Worm (Caenorhabditis elegans) whole organism, L2 larva: Measurements from ENCODE around the gene scav-5.
A peak's percentile ranks its signal among the peaks of the same experiment; 100 is the strongest.

ENCODE experiments used
- C34F6.9 ChIP-seq: fragments of 150-350 bp; optimal IDR thresholded peaks from 2 replicates; lab custom pipeline; 2014; ENCODE audit warnings: missing biosample characterization, missing genetic modification characterization
- F13H6.1 ChIP-seq: sonication (generic microtip); optimal IDR thresholded peaks from 2 replicates; lab custom pipeline; 2016; ENCODE audit warnings: missing genetic modification characterization, missing compliant biosample characterization
- R02D3.7 ChIP-seq: fragments of 150-350 bp; optimal IDR thresholded peaks from 2 replicates; lab custom pipeline; 2014; ENCODE audit warnings: missing biosample characterization, missing genetic modification characterization
- Y55F3AM.14 ChIP-seq: fragments of 200-800 bp; sonication (Bioruptor generic); optimal IDR thresholded peaks from 2 replicates; lab custom pipeline; 2018; ENCODE audit warnings: mild to moderate bottlenecking, missing genetic modification characterization, missing compliant biosample characterization
- ZK546.5 ChIP-seq: sonication (generic microtip); optimal IDR thresholded peaks from 2 replicates; lab custom pipeline; 2017; ENCODE audit warnings: missing biosample characterization, missing genetic modification characterization
- alr-1 ChIP-seq: fragments of 150-350 bp; optimal IDR thresholded peaks from 2 replicates; lab custom pipeline; 2014; ENCODE audit warnings: missing biosample characterization, missing genetic modification characterization
- aly-2 ChIP-seq: fragments of 150-350 bp; optimal IDR thresholded peaks from 2 replicates; lab custom pipeline; 2014; ENCODE audit warnings: missing biosample characterization, missing genetic modification characterization
- ama-1 ChIP-seq: fragments of 150-350 bp; optimal IDR thresholded peaks from 2 replicates; lab custom pipeline; 2018; ENCODE audit warnings: inconsistent platforms
- blmp-1 ChIP-seq: sonication (generic microtip); optimal IDR thresholded peaks from 2 replicates; lab custom pipeline; 2017; ENCODE audit warnings: missing genetic modification characterization, mild to moderate bottlenecking, missing compliant biosample characterization, antibody characterized with exemption, moderate library complexity; ENCODE audit not compliant: insufficient read depth
- ceh-16 ChIP-seq: fragments of 150-350 bp; optimal IDR thresholded peaks from 2 replicates; lab custom pipeline; 2014; ENCODE audit warnings: missing biosample characterization, missing genetic modification characterization
- ceh-82 ChIP-seq: fragments of 150-350 bp; optimal IDR thresholded peaks from 2 replicates; lab custom pipeline; 2014; ENCODE audit warnings: missing biosample characterization, missing genetic modification characterization
- crh-2 ChIP-seq: sonication (generic microtip); optimal IDR thresholded peaks from 2 replicates; lab custom pipeline; 2017; ENCODE audit warnings: missing biosample characterization, missing genetic modification characterization
- dmd-4 ChIP-seq: sonication (generic microtip); optimal IDR thresholded peaks from 2 replicates; lab custom pipeline; 2017; ENCODE audit warnings: missing biosample characterization, missing genetic modification characterization
- egl-27 ChIP-seq: sonication (generic microtip); optimal IDR thresholded peaks from 3 replicates; lab custom pipeline; 2017; ENCODE audit warnings: missing biosample characterization, missing genetic modification reagents, missing genetic modification characterization
- elt-1 ChIP-seq: fragments of 150-350 bp; optimal IDR thresholded peaks from 2 replicates; lab custom pipeline; 2014; ENCODE audit warnings: missing biosample characterization, missing genetic modification characterization
- elt-3 ChIP-seq: sonication (generic microtip); optimal IDR thresholded peaks from 2 replicates; lab custom pipeline; 2017; ENCODE audit warnings: missing biosample characterization, missing genetic modification characterization
- fos-1 ChIP-seq: fragments of 150-350 bp; optimal IDR thresholded peaks from 2 replicates; lab custom pipeline; 2014; ENCODE audit warnings: missing biosample characterization, missing genetic modification characterization
- gmeb-1 ChIP-seq: fragments of 150-350 bp; optimal IDR thresholded peaks from 2 replicates; lab custom pipeline; 2014; ENCODE audit warnings: missing biosample characterization, missing genetic modification characterization
- lin-11 ChIP-seq: fragments of 150-350 bp; sonication (generic microtip); optimal IDR thresholded peaks from 2 replicates; lab custom pipeline; 2014; ENCODE audit warnings: missing biosample characterization, missing genetic modification characterization, inconsistent platforms, mixed read lengths
- lin-13 ChIP-seq: fragments of 150-350 bp; optimal IDR thresholded peaks from 2 replicates; lab custom pipeline; 2014; ENCODE audit warnings: missing biosample characterization, missing genetic modification reagents, missing genetic modification characterization
- lin-39 ChIP-seq: fragments of 150-350 bp; optimal IDR thresholded peaks from 2 replicates; lab custom pipeline; 2014; ENCODE audit warnings: missing biosample characterization, missing genetic modification reagents, missing genetic modification characterization
- lsy-2 ChIP-seq, 2 experiments: fragments of 150-350 bp in 1 of 2; sonication (generic microtip) in 1 of 2; optimal IDR thresholded peaks; 2 replicates each; lab custom pipeline; 2014 to 2017; ENCODE audit warnings: missing biosample characterization in 2 of 2, missing genetic modification characterization in 2 of 2
- mab-5 ChIP-seq: fragments of 150-350 bp; optimal IDR thresholded peaks from 2 replicates; lab custom pipeline; 2014; ENCODE audit warnings: missing biosample characterization, missing genetic modification characterization
- mbf-1 ChIP-seq: sonication (generic microtip); optimal IDR thresholded peaks from 2 replicates; lab custom pipeline; 2017; ENCODE audit warnings: missing biosample characterization, missing genetic modification characterization
- mdl-1 ChIP-seq, 2 experiments: fragments of 150-350 bp in 1 of 2; sonication (generic microtip) in 1 of 2; optimal IDR thresholded peaks; 2 replicates each; lab custom pipeline; 2017; ENCODE audit warnings: missing biosample characterization in 2 of 2, missing genetic modification characterization in 2 of 2
- nhr-10 ChIP-seq: sonication (generic microtip); optimal IDR thresholded peaks from 2 replicates; lab custom pipeline; 2017; ENCODE audit warnings: missing biosample characterization, missing genetic modification characterization
- nhr-11 ChIP-seq: fragments of 150-350 bp; optimal IDR thresholded peaks from 2 replicates; lab custom pipeline; 2014; ENCODE audit warnings: missing biosample characterization, missing genetic modification characterization
- nhr-12 ChIP-seq: fragments of 150-350 bp; optimal IDR thresholded peaks from 2 replicates; lab custom pipeline; 2014; ENCODE audit warnings: missing biosample characterization, missing genetic modification characterization
- nhr-129 ChIP-seq: fragments of 150-350 bp; optimal IDR thresholded peaks from 2 replicates; lab custom pipeline; 2014; ENCODE audit warnings: missing biosample characterization, missing genetic modification characterization
- nhr-21 ChIP-seq: fragments of 150-350 bp; optimal IDR thresholded peaks from 2 replicates; lab custom pipeline; 2014; ENCODE audit warnings: missing biosample characterization, missing genetic modification characterization
- nhr-23 ChIP-seq: fragments of 150-350 bp; optimal IDR thresholded peaks from 2 replicates; lab custom pipeline; 2014; ENCODE audit warnings: missing biosample characterization, missing genetic modification reagents, missing genetic modification characterization
- nhr-237 ChIP-seq: fragments of 150-350 bp; optimal IDR thresholded peaks from 2 replicates; lab custom pipeline; 2014; ENCODE audit warnings: missing biosample characterization, missing genetic modification characterization
- nhr-25 ChIP-seq: fragments of 150-350 bp; sonication (generic microtip); optimal IDR thresholded peaks from 3 replicates; lab custom pipeline; 2014; ENCODE audit warnings: missing biosample characterization, missing genetic modification characterization
- nhr-6 ChIP-seq: fragments of 150-350 bp; optimal IDR thresholded peaks from 2 replicates; lab custom pipeline; 2014; ENCODE audit warnings: missing biosample characterization, missing genetic modification characterization
- nhr-77 ChIP-seq: fragments of 150-350 bp; optimal IDR thresholded peaks from 2 replicates; lab custom pipeline; 2014; ENCODE audit warnings: missing biosample characterization, missing genetic modification characterization
- peb-1 ChIP-seq: fragments of 150-350 bp; optimal IDR thresholded peaks from 2 replicates; lab custom pipeline; 2014; ENCODE audit warnings: missing biosample characterization, missing genetic modification characterization
- sem-4 ChIP-seq: fragments of 150-350 bp; optimal IDR thresholded peaks from 2 replicates; lab custom pipeline; 2014; ENCODE audit warnings: missing biosample characterization, missing genetic modification reagents, missing genetic modification characterization
- skn-1 ChIP-seq: sonication (generic microtip); optimal IDR thresholded peaks from 2 replicates; lab custom pipeline; 2017; ENCODE audit warnings: missing biosample characterization, missing genetic modification characterization
- sma-3 ChIP-seq: sonication (generic microtip); optimal IDR thresholded peaks from 2 replicates; lab custom pipeline; 2016; ENCODE audit warnings: missing genetic modification reagents, missing genetic modification characterization, missing compliant biosample characterization
- sma-9 ChIP-seq, 2 experiments: fragments of 150-350 bp in 1 of 2; sonication (generic microtip) in 1 of 2; optimal IDR thresholded peaks; 2 replicates each; lab custom pipeline; 2014 to 2016; ENCODE audit warnings: missing genetic modification characterization in 2 of 2, mild to moderate bottlenecking in 1 of 2, missing biosample characterization in 1 of 2, missing compliant biosample characterization in 1 of 2, missing genetic modification reagents in 1 of 2, moderate library complexity in 1 of 2
- snpc-4 ChIP-seq: fragments of 150-350 bp; optimal IDR thresholded peaks from 2 replicates; lab custom pipeline; 2014; ENCODE audit warnings: missing biosample characterization, missing genetic modification characterization
- unc-39 ChIP-seq: fragments of 150-350 bp; optimal IDR thresholded peaks from 2 replicates; lab custom pipeline; 2014; ENCODE audit warnings: missing biosample characterization, missing genetic modification characterization
- unc-55 ChIP-seq: fragments of 150-350 bp; sonication (generic microtip); optimal IDR thresholded peaks from 3 replicates; lab custom pipeline; 2014; ENCODE audit warnings: missing biosample characterization, missing genetic modification reagents, missing genetic modification characterization
- unc-62 ChIP-seq: fragments of 150-350 bp; optimal IDR thresholded peaks from 2 replicates; lab custom pipeline; 2014; ENCODE audit warnings: missing biosample characterization, missing genetic modification reagents, missing genetic modification characterization
- zag-1 ChIP-seq: fragments of 150-350 bp; optimal IDR thresholded peaks from 2 replicates; lab custom pipeline; 2014; ENCODE audit warnings: missing biosample characterization, missing genetic modification characterization
- ztf-1 ChIP-seq: fragments of 200-800 bp; sonication (Bioruptor generic); conservative IDR thresholded peaks from 2 replicates; pipeline ENCODE4 v1.3.6; 2022; ENCODE audit warnings: missing genetic modification characterization, missing compliant biosample characterization
- ztf-11 ChIP-seq: sonication (generic microtip); optimal IDR thresholded peaks from 2 replicates; lab custom pipeline; 2017; ENCODE audit warnings: missing biosample characterization, missing genetic modification characterization
- ztf-4 ChIP-seq: fragments of 150-350 bp; optimal IDR thresholded peaks from 2 replicates; lab custom pipeline; 2014; ENCODE audit warnings: missing biosample characterization, missing genetic modification characterization

Gene scav-5

ce11 chrX:9832370-9832769 lies 25.8 kb upstream of the scav-5 start:
- TF ChIP-seq F13H6.1 (tag; lab: Kevin White, UChicago) (peak; percentile 45), nhr-129 (peak; percentile 42), gmeb-1 (tag; lab: Kevin White, UChicago) (no peak), mbf-1 (tag; lab: Kevin White, UChicago) (no peak)

ce11 chrX:9837989-9838541 lies 20.1 kb upstream of the scav-5 start, which contains the start of gene ipla-2:
ipla-2 (minus strand) TSS chrX:9838039.
- no peak for TF ChIP-seq R02D3.7 (tag; lab: Kevin White, UChicago)
- TF ChIP-seq nhr-77 (tag; lab: Kevin White, UChicago), result no peak
- no peak for TF ChIP-seq elt-1 (tag; lab: Kevin White, UChicago)
- TF ChIP-seq crh-2 (tag; lab: Kevin White, UChicago), result peak; percentile 88
- peak; percentile 26 for TF ChIP-seq ztf-4 (tag; lab: Kevin White, UChicago)
- peak; percentile 59 for TF ChIP-seq sma-9 (GFP tag; optimal IDR thresholded peaks at IDR 0.05; lab: Kevin White, UChicago)
- TF ChIP-seq sma-9 (tag; optimal IDR thresholded peaks at IDR 0.05; lab: Kevin White, UChicago), result no peak
- no peak for TF ChIP-seq ztf-1 (GFP tag; lab: Robert Waterston, UW)
- TF ChIP-seq ceh-82, result no peak
- TF ChIP-seq Y55F3AM.14, result no peak
- no peak for TF ChIP-seq aly-2 (tag; lab: Kevin White, UChicago)
- peak; percentile 38 for TF ChIP-seq zag-1 (tag; lab: Kevin White, UChicago)
- TF ChIP-seq C34F6.9, result peak; percentile 93
- TF ChIP-seq lin-39 (tag; lab: Kevin White, UChicago), result no peak
- peak; percentile 30 for TF ChIP-seq skn-1 (tag; lab: Kevin White, UChicago)
- TF ChIP-seq ZK546.5 (tag; lab: Kevin White, UChicago), result no peak
- peak; percentile 58 for TF ChIP-seq nhr-25 (tag; lab: Kevin White, UChicago)
- TF ChIP-seq nhr-12 (tag; lab: Kevin White, UChicago), result no peak
- peak; percentile 3 for TF ChIP-seq nhr-21 (tag; lab: Kevin White, UChicago)
- TF ChIP-seq nhr-11 (tag; lab: Kevin White, UChicago), result no peak
- peak; percentile 17 for TF ChIP-seq lin-11
- TF ChIP-seq snpc-4 (tag; lab: Kevin White, UChicago), result peak; percentile 8
- TF ChIP-seq nhr-129, result peak; percentile 91
- TF ChIP-seq ama-1 (lab: Kevin White, UChicago), result peak; percentile 4
- TF ChIP-seq ceh-16 (tag; lab: Kevin White, UChicago), result no peak
- no peak for TF ChIP-seq egl-27 (tag; lab: Kevin White, UChicago)
- peak; percentile 55 for TF ChIP-seq lin-13 (GFP tag; lab: Kevin White, UChicago)
- TF ChIP-seq unc-39 (tag; lab: Kevin White, UChicago), result no peak
- TF ChIP-seq mbf-1 (tag; lab: Kevin White, UChicago), result no peak
- TF ChIP-seq gmeb-1 (tag; lab: Kevin White, UChicago), result no peak
- TF ChIP-seq mdl-1 (tag; optimal IDR thresholded peaks at IDR 0.05; lab: Kevin White, UChicago), result peak; percentile 21 to 92
- no peak for TF ChIP-seq ztf-11 (tag; lab: Kevin White, UChicago)
- no peak for TF ChIP-seq unc-62 (GFP tag; lab: Kevin White, UChicago)
- peak; percentile 4 for TF ChIP-seq sma-3 (GFP tag; lab: Kevin White, UChicago)
- no peak for TF ChIP-seq nhr-23 (tag; lab: Kevin White, UChicago)
- TF ChIP-seq fos-1 (tag; lab: Kevin White, UChicago), result peak; percentile 84
- TF ChIP-seq lsy-2 (tag; optimal IDR thresholded peaks at IDR 0.05; lab: Kevin White, UChicago), result peak; percentile 24 to 79
- no peak for TF ChIP-seq alr-1
- TF ChIP-seq dmd-4 (tag; lab: Kevin White, UChicago), result no peak
- peak; percentile 65 for TF ChIP-seq nhr-6 (tag; lab: Kevin White, UChicago)
- no peak for TF ChIP-seq nhr-237 (tag; lab: Kevin White, UChicago)
- peak; percentile 71 for TF ChIP-seq unc-55 (GFP tag; lab: Kevin White, UChicago)
- no peak for TF ChIP-seq blmp-1
- no peak for TF ChIP-seq nhr-10
- TF ChIP-seq sem-4, result peak; percentile 74
- TF ChIP-seq mab-5 (tag; lab: Kevin White, UChicago), result no peak
- TF ChIP-seq elt-3 (tag; lab: Kevin White, UChicago), result no peak
- TF ChIP-seq peb-1 (tag; lab: Kevin White, UChicago), result no peak
- peak; percentile 57 for TF ChIP-seq F13H6.1 (tag; lab: Kevin White, UChicago)
